Worm (Caenorhabditis elegans): ENCODE measurements around the gene F13A2.1.

Gene F13A2.1

DNA sequence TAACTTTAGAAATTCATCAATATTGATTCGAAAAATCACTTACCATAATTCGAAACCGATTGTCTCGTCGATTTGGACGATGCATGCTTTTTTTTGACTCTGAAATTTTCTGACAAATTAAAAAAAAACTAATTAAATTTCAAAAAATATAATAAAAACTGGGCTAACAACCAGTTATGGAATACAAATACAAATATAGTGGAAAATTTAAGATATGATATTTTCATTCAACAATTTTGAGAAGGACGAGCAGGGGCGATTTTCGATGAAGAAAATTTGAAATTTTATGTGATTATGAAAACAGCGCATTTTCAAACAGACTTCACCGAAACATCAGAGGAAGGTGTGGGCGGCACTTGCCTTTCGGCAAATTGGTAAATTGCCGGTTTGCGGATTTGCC lies at the start of gene F13A2.1:
TSS of gene F13A2.1 (minus strand) at position 101 of the 400 bp plus-strand sequence.
- TF ChIP-seq klf-2 (GFP tag; conservative IDR thresholded peaks at IDR 0.05) (no peak), tab-1 (GFP tag; IDR thresholded peaks at IDR 0.05) (no peak), T22C8.4 (GFP tag; IDR thresholded peaks at IDR 0.05) (no peak), med-1 (GFP tag; optimal IDR thresholded peaks at IDR 0.05; ENCODE audit: insufficient read depth) (no peak), ztf-29 (GFP tag; IDR thresholded peaks at IDR 0.05) (no peak), ztf-23 (GFP tag; IDR thresholded peaks at IDR 0.05) (no peak), cog-1 (tag; optimal IDR thresholded peaks at IDR 0.05) (no peak), ref-1 (GFP tag; conservative IDR thresholded peaks at IDR 0.05) (no peak), flt-1 (GFP tag; IDR thresholded peaks at IDR 0.05) (no peak)

DNA sequence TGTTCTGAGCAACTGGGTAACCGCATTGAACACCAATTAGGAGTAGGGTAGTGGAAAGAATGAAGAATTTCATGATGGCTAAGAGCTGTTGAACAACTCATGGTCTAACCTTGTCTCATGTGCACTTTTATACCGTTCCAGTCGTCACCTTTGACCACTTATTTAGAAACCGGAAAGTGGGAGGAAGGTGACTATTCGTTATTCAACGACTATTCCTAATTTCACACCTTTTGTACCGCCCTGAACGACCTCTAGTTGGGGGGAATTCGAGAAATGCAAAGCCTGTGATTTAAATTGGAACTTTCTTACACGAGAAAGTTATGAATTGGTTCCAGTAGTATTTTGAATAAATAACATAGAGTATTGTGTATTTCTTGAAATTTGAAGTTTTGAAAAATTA lies 47.4 kb upstream of the F13A2.1 start, which contains the start of gene Y47D7A.12:
TSS of gene Y47D7A.12 (minus strand) at position 101 of the 400 bp plus-strand sequence.
- TF ChIP-seq ztf-29 (GFP tag; IDR thresholded peaks at IDR 0.05) = no peak
- TF ChIP-seq T22C8.4 (GFP tag; IDR thresholded peaks at IDR 0.05) = no peak
- TF ChIP-seq klf-2 (GFP tag; conservative IDR thresholded peaks at IDR 0.05) = no peak
- no peak for TF ChIP-seq ztf-23 (GFP tag; IDR thresholded peaks at IDR 0.05)
- TF ChIP-seq flt-1 (GFP tag; IDR thresholded peaks at IDR 0.05) = no peak
- TF ChIP-seq cog-1 (tag; optimal IDR thresholded peaks at IDR 0.05) = no peak
- no peak for TF ChIP-seq tab-1 (GFP tag; IDR thresholded peaks at IDR 0.05)
- TF ChIP-seq ref-1 (GFP tag; conservative IDR thresholded peaks at IDR 0.05) = no peak
- no peak for TF ChIP-seq med-1 (GFP tag; optimal IDR thresholded peaks at IDR 0.05; ENCODE audit: insufficient read depth)

DNA sequence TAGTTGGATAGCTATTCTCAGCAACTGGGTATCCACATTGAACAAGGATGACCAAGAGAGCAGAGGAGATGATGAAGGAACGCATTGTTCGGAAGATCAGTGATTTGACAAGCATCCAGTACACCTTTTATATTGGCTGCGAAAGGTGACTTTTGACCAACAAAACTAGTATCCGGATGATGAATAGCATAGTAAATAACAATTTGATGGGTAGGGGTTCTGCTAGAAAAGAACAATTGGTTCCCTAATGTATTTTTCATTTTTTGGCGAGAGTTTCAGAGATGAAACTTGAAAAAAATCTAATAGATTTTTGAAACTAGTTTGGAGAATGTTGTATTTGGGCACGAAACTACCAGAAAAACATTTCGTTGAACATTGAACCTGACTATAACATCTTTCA lies 46.0 kb upstream of the F13A2.1 start, which contains the start of gene Y47D7A.11:
TSS of gene Y47D7A.11 (minus strand) at position 101 of the 400 bp plus-strand sequence.
- TF ChIP-seq med-1 (GFP tag; optimal IDR thresholded peaks at IDR 0.05; ENCODE audit: insufficient read depth) (no peak), ztf-23 (GFP tag; IDR thresholded peaks at IDR 0.05) (no peak), cog-1 (tag; optimal IDR thresholded peaks at IDR 0.05) (no peak), T22C8.4 (GFP tag; IDR thresholded peaks at IDR 0.05) (no peak), ztf-29 (GFP tag; IDR thresholded peaks at IDR 0.05) (no peak), klf-2 (GFP tag; conservative IDR thresholded peaks at IDR 0.05) (no peak), tab-1 (GFP tag; IDR thresholded peaks at IDR 0.05) (no peak), flt-1 (GFP tag; IDR thresholded peaks at IDR 0.05) (no peak), ref-1 (GFP tag; conservative IDR thresholded peaks at IDR 0.05) (no peak)

DNA sequence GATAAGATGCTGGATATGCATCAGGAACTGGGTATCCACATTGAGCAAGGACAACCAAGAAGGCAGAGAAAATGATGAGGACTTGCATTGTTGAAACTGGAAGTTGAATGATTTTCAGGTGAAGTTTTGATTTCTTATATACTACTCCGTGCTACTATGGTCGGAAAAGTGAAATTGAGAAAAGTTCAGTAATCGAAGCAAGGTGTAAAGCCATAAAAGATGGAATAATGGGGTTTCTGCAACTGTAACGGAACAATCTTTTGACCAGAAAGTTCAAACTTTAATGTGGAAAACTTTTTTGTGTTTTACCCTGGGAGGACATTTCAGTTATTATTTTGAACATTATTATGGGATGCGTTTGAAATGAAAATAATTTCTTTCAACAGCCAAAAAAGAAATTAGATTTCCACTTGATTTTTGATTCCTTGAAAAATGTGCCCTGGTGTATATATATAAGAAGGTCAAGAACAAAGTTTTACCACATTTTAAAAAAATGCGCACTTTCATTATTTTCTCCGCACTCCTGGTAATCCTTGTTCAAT lies 41.7 kb upstream of the F13A2.1 start, which contains the start of the genes Y47D7A.9 and Y47D7A.19:
TSS of gene Y47D7A.9 (minus strand) at position 101 of the 542 bp plus-strand sequence.
TSS of gene Y47D7A.19 (plus strand) at position 492 of the 542 bp plus-strand sequence.
- TF ChIP-seq ztf-23 (GFP tag; IDR thresholded peaks at IDR 0.05) (no peak), med-1 (GFP tag; optimal IDR thresholded peaks at IDR 0.05; ENCODE audit: insufficient read depth) (no peak), ref-1 (GFP tag; conservative IDR thresholded peaks at IDR 0.05) (no peak), T22C8.4 (GFP tag; IDR thresholded peaks at IDR 0.05) (no peak), ztf-29 (GFP tag; IDR thresholded peaks at IDR 0.05) (no peak), klf-2 (GFP tag; conservative IDR thresholded peaks at IDR 0.05) (no peak), tab-1 (GFP tag; IDR thresholded peaks at IDR 0.05) (no peak), flt-1 (GFP tag; IDR thresholded peaks at IDR 0.05) (no peak), cog-1 (tag; optimal IDR thresholded peaks at IDR 0.05) (no peak)

DNA sequence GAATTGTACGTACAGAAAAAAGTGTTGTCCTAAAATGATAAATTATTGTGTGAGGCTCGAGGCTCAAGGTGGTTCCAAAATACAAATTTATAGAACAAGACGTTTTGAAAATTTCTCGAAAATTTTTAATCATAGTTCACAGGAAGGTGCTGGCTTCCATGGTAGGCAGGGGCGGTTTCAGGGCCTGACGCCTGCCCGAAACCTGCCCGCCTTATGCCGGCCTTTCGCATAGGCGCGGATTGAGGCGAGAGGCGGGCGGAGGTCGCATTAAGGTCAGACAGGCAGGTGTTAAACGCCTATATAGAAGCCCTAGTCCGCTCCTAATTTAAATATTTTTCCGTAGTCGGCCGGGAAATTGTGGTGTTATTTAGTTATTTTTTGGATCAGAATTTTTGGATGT lies 40.9 kb upstream of the F13A2.1 start:
- TF ChIP-seq klf-2 (GFP tag; conservative IDR thresholded peaks at IDR 0.05) = no peak
- TF ChIP-seq T22C8.4 (GFP tag; IDR thresholded peaks at IDR 0.05) = no peak
- no peak for TF ChIP-seq ztf-23 (GFP tag; IDR thresholded peaks at IDR 0.05)
- no peak for TF ChIP-seq tab-1 (GFP tag; IDR thresholded peaks at IDR 0.05)
- no peak for TF ChIP-seq ztf-29 (GFP tag; IDR thresholded peaks at IDR 0.05)

DNA sequence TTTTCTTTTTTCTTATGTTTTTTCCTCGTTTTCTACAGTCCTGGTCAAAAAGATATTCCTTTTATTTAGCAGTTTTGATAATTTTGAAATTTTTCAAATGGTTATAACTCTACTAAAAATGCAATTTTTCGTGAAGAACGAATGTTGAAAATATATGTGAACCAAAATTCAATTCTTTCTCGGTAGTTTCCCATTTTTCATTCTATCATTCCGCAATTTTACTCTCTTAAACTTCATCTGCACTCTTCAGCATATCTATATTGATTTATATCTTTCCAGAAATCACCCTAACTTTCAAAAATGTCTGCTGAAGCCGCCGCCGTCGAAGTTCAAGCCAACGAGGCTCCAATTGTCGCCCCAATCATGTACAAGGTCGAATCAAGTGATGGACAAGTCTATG lies 39.9 kb upstream of the F13A2.1 start, which contains the start of gene skr-7:
TSS of gene skr-7 (plus strand) at position 301 of the 400 bp plus-strand sequence.
- TF ChIP-seq flt-1 (GFP tag; IDR thresholded peaks at IDR 0.05) = no peak
- no peak for TF ChIP-seq med-1 (GFP tag; optimal IDR thresholded peaks at IDR 0.05; ENCODE audit: insufficient read depth)
- no peak for TF ChIP-seq T22C8.4 (GFP tag; IDR thresholded peaks at IDR 0.05)
- TF ChIP-seq ref-1 (GFP tag; conservative IDR thresholded peaks at IDR 0.05) = no peak
- TF ChIP-seq ztf-29 (GFP tag; IDR thresholded peaks at IDR 0.05) = no peak
- TF ChIP-seq tab-1 (GFP tag; IDR thresholded peaks at IDR 0.05) = no peak

DNA sequence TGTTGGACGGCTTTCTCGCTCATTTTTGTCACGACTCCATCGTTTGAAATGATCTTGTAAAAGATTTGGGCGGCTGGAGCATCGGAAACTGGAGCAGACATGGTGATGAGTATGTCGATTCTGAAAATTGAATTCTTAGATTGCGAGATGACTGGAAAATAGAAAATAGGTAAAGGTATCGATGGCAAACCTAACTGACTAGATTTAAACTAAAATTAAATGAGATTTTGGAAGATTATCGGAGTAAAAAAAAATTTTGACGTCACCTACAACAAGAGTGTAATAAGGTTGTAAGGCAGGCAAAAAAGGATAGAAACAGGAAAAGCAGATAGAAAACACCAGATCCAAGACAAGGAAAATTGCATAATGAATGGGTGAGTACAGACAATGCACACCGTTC lies 39.3 kb upstream of the F13A2.1 start, which contains the start of gene skr-14:
TSS of gene skr-14 (minus strand) at position 101 of the 400 bp plus-strand sequence.
- TF ChIP-seq tab-1 (GFP tag; IDR thresholded peaks at IDR 0.05) (no peak), ref-1 (GFP tag; conservative IDR thresholded peaks at IDR 0.05) (no peak), flt-1 (GFP tag; IDR thresholded peaks at IDR 0.05) (no peak), ztf-29 (GFP tag; IDR thresholded peaks at IDR 0.05) (no peak), T22C8.4 (GFP tag; IDR thresholded peaks at IDR 0.05) (no peak), cog-1 (tag; optimal IDR thresholded peaks at IDR 0.05) (no peak), klf-2 (GFP tag; conservative IDR thresholded peaks at IDR 0.05) (no peak)

DNA sequence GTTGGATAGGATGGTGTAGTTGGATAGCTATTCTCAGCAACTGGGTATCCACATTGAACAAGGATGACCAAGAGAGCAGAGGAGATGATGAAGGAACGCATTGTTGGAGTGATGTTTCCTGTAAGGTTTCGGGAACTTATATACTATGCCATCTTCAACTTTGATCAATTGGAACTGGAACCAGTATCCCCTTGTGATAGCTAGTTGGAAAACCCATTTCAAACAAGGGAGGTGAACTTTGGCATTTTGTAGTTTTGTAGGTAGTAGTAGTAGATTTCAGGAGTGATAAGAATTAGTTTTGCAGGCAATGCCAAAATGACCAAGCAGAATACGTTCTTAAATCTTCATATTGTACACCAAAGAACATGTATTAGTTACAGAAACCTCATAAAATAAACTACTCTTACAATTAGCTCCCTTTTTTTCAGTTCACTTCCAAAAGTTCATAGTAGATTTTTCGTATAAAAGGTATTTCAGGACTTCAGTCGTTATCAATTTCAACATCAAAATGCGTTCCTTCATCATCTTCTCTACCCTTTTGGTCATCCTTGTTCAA lies 37.6 kb upstream of the F13A2.1 start, which contains the start of the genes Y47D7A.7 and Y47D7A.2:
TSS of gene Y47D7A.7 (minus strand) at position 101 of the 556 bp plus-strand sequence.
TSS of gene Y47D7A.2 (plus strand) at position 506 of the 556 bp plus-strand sequence.
- TF ChIP-seq flt-1 (GFP tag; IDR thresholded peaks at IDR 0.05) (no peak), ref-1 (GFP tag; conservative IDR thresholded peaks at IDR 0.05) (no peak), ztf-29 (GFP tag; IDR thresholded peaks at IDR 0.05) (no peak), cog-1 (tag; optimal IDR thresholded peaks at IDR 0.05) (no peak), ztf-23 (GFP tag; IDR thresholded peaks at IDR 0.05) (no peak), T22C8.4 (GFP tag; IDR thresholded peaks at IDR 0.05) (no peak), klf-2 (GFP tag; conservative IDR thresholded peaks at IDR 0.05) (no peak), tab-1 (GFP tag; IDR thresholded peaks at IDR 0.05) (no peak)

DNA sequence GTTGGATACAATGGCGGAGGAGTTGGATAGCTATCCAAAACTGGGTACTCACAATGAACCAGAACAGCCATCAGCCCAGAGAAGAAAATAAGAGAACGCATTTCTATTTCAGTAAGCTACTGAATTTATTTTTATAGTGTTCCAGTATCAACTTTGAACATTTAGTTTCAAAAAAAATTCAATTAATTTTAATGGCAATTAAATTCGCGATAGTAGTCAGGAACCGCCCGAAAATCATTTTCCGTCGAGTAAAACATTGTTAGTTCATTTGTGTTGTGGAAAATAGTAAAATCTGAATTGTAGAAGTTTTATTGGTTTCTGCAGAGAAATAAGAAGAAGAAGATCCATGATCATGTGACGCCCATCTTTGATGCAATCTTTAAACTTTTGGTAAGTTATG lies 35.9 kb upstream of the F13A2.1 start, which contains the start of gene Y47D7A.6:
TSS of gene Y47D7A.6 (minus strand) at position 101 of the 400 bp plus-strand sequence.
- TF ChIP-seq med-1 (GFP tag; optimal IDR thresholded peaks at IDR 0.05; ENCODE audit: insufficient read depth) = no peak
- no peak for TF ChIP-seq cog-1 (tag; optimal IDR thresholded peaks at IDR 0.05)
- no peak for TF ChIP-seq tab-1 (GFP tag; IDR thresholded peaks at IDR 0.05)
- no peak for TF ChIP-seq klf-2 (GFP tag; conservative IDR thresholded peaks at IDR 0.05)
- TF ChIP-seq ref-1 (GFP tag; conservative IDR thresholded peaks at IDR 0.05) = no peak
- TF ChIP-seq ztf-29 (GFP tag; IDR thresholded peaks at IDR 0.05) = no peak
- TF ChIP-seq ztf-23 (GFP tag; IDR thresholded peaks at IDR 0.05) = no peak
- no peak for TF ChIP-seq T22C8.4 (GFP tag; IDR thresholded peaks at IDR 0.05)
- TF ChIP-seq flt-1 (GFP tag; IDR thresholded peaks at IDR 0.05) = no peak

Data from whole organism, midembryonic.